Worm (Caenorhabditis elegans) whole organism, L2 larva: ENCODE data around the gene cyp-13B2.
A peak's percentile ranks its signal among the peaks of the same experiment; 100 is the strongest.

Experiments
- C34F6.9 ChIP-seq: fragments of 150-350 bp; optimal IDR thresholded peaks from 2 replicates; lab custom pipeline; 2014; ENCODE audit warnings: missing biosample characterization, missing genetic modification characterization
- F13H6.1 ChIP-seq: sonication (generic microtip); optimal IDR thresholded peaks from 2 replicates; lab custom pipeline; 2016; ENCODE audit warnings: missing genetic modification characterization, missing compliant biosample characterization
- R02D3.7 ChIP-seq: fragments of 150-350 bp; optimal IDR thresholded peaks from 2 replicates; lab custom pipeline; 2014; ENCODE audit warnings: missing biosample characterization, missing genetic modification characterization
- ZK546.5 ChIP-seq: sonication (generic microtip); optimal IDR thresholded peaks from 2 replicates; lab custom pipeline; 2017; ENCODE audit warnings: missing biosample characterization, missing genetic modification characterization
- alr-1 ChIP-seq: fragments of 150-350 bp; optimal IDR thresholded peaks from 2 replicates; lab custom pipeline; 2014; ENCODE audit warnings: missing biosample characterization, missing genetic modification characterization
- aly-2 ChIP-seq: fragments of 150-350 bp; optimal IDR thresholded peaks from 2 replicates; lab custom pipeline; 2014; ENCODE audit warnings: missing biosample characterization, missing genetic modification characterization
- blmp-1 ChIP-seq: sonication (generic microtip); optimal IDR thresholded peaks from 2 replicates; lab custom pipeline; 2017; ENCODE audit warnings: missing genetic modification characterization, mild to moderate bottlenecking, missing compliant biosample characterization, antibody characterized with exemption, moderate library complexity; ENCODE audit not compliant: insufficient read depth
- ceh-16 ChIP-seq: fragments of 150-350 bp; optimal IDR thresholded peaks from 2 replicates; lab custom pipeline; 2014; ENCODE audit warnings: missing biosample characterization, missing genetic modification characterization
- crh-2 ChIP-seq: sonication (generic microtip); optimal IDR thresholded peaks from 2 replicates; lab custom pipeline; 2017; ENCODE audit warnings: missing biosample characterization, missing genetic modification characterization
- dmd-4 ChIP-seq: sonication (generic microtip); optimal IDR thresholded peaks from 2 replicates; lab custom pipeline; 2017; ENCODE audit warnings: missing biosample characterization, missing genetic modification characterization
- egl-27 ChIP-seq: sonication (generic microtip); optimal IDR thresholded peaks from 3 replicates; lab custom pipeline; 2017; ENCODE audit warnings: missing biosample characterization, missing genetic modification reagents, missing genetic modification characterization
- elt-3 ChIP-seq: sonication (generic microtip); optimal IDR thresholded peaks from 2 replicates; lab custom pipeline; 2017; ENCODE audit warnings: missing biosample characterization, missing genetic modification characterization
- fos-1 ChIP-seq: fragments of 150-350 bp; optimal IDR thresholded peaks from 2 replicates; lab custom pipeline; 2014; ENCODE audit warnings: missing biosample characterization, missing genetic modification characterization
- gmeb-1 ChIP-seq: fragments of 150-350 bp; optimal IDR thresholded peaks from 2 replicates; lab custom pipeline; 2014; ENCODE audit warnings: missing biosample characterization, missing genetic modification characterization
- lin-13 ChIP-seq: fragments of 150-350 bp; optimal IDR thresholded peaks from 2 replicates; lab custom pipeline; 2014; ENCODE audit warnings: missing biosample characterization, missing genetic modification reagents, missing genetic modification characterization
- lin-39 ChIP-seq: fragments of 150-350 bp; optimal IDR thresholded peaks from 2 replicates; lab custom pipeline; 2014; ENCODE audit warnings: missing biosample characterization, missing genetic modification reagents, missing genetic modification characterization
- lsy-2 ChIP-seq, 2 experiments: fragments of 150-350 bp in 1 of 2; sonication (generic microtip) in 1 of 2; optimal IDR thresholded peaks; 2 replicates each; lab custom pipeline; 2014 to 2017; ENCODE audit warnings: missing biosample characterization in 2 of 2, missing genetic modification characterization in 2 of 2
- mab-5 ChIP-seq: fragments of 150-350 bp; optimal IDR thresholded peaks from 2 replicates; lab custom pipeline; 2014; ENCODE audit warnings: missing biosample characterization, missing genetic modification characterization
- mbf-1 ChIP-seq: sonication (generic microtip); optimal IDR thresholded peaks from 2 replicates; lab custom pipeline; 2017; ENCODE audit warnings: missing biosample characterization, missing genetic modification characterization
- nhr-11 ChIP-seq: fragments of 150-350 bp; optimal IDR thresholded peaks from 2 replicates; lab custom pipeline; 2014; ENCODE audit warnings: missing biosample characterization, missing genetic modification characterization
- nhr-12 ChIP-seq: fragments of 150-350 bp; optimal IDR thresholded peaks from 2 replicates; lab custom pipeline; 2014; ENCODE audit warnings: missing biosample characterization, missing genetic modification characterization
- nhr-129 ChIP-seq: fragments of 150-350 bp; optimal IDR thresholded peaks from 2 replicates; lab custom pipeline; 2014; ENCODE audit warnings: missing biosample characterization, missing genetic modification characterization
- nhr-21 ChIP-seq: fragments of 150-350 bp; optimal IDR thresholded peaks from 2 replicates; lab custom pipeline; 2014; ENCODE audit warnings: missing biosample characterization, missing genetic modification characterization
- nhr-23 ChIP-seq: fragments of 150-350 bp; optimal IDR thresholded peaks from 2 replicates; lab custom pipeline; 2014; ENCODE audit warnings: missing biosample characterization, missing genetic modification reagents, missing genetic modification characterization
- nhr-237 ChIP-seq: fragments of 150-350 bp; optimal IDR thresholded peaks from 2 replicates; lab custom pipeline; 2014; ENCODE audit warnings: missing biosample characterization, missing genetic modification characterization
- nhr-25 ChIP-seq: fragments of 150-350 bp; sonication (generic microtip); optimal IDR thresholded peaks from 3 replicates; lab custom pipeline; 2014; ENCODE audit warnings: missing biosample characterization, missing genetic modification characterization
- nhr-6 ChIP-seq: fragments of 150-350 bp; optimal IDR thresholded peaks from 2 replicates; lab custom pipeline; 2014; ENCODE audit warnings: missing biosample characterization, missing genetic modification characterization
- peb-1 ChIP-seq: fragments of 150-350 bp; optimal IDR thresholded peaks from 2 replicates; lab custom pipeline; 2014; ENCODE audit warnings: missing biosample characterization, missing genetic modification characterization
- sma-3 ChIP-seq: sonication (generic microtip); optimal IDR thresholded peaks from 2 replicates; lab custom pipeline; 2016; ENCODE audit warnings: missing genetic modification reagents, missing genetic modification characterization, missing compliant biosample characterization
- sma-9 ChIP-seq, 2 experiments: fragments of 150-350 bp in 1 of 2; sonication (generic microtip) in 1 of 2; optimal IDR thresholded peaks; 2 replicates each; lab custom pipeline; 2014 to 2016; ENCODE audit warnings: missing genetic modification characterization in 2 of 2, mild to moderate bottlenecking in 1 of 2, missing biosample characterization in 1 of 2, missing compliant biosample characterization in 1 of 2, missing genetic modification reagents in 1 of 2, moderate library complexity in 1 of 2
- snpc-4 ChIP-seq: fragments of 150-350 bp; optimal IDR thresholded peaks from 2 replicates; lab custom pipeline; 2014; ENCODE audit warnings: missing biosample characterization, missing genetic modification characterization
- unc-39 ChIP-seq: fragments of 150-350 bp; optimal IDR thresholded peaks from 2 replicates; lab custom pipeline; 2014; ENCODE audit warnings: missing biosample characterization, missing genetic modification characterization
- unc-55 ChIP-seq: fragments of 150-350 bp; sonication (generic microtip); optimal IDR thresholded peaks from 3 replicates; lab custom pipeline; 2014; ENCODE audit warnings: missing biosample characterization, missing genetic modification reagents, missing genetic modification characterization
- zag-1 ChIP-seq: fragments of 150-350 bp; optimal IDR thresholded peaks from 2 replicates; lab custom pipeline; 2014; ENCODE audit warnings: missing biosample characterization, missing genetic modification characterization
- ztf-1 ChIP-seq: fragments of 200-800 bp; sonication (Bioruptor generic); conservative IDR thresholded peaks from 2 replicates; pipeline ENCODE4 v1.3.6; 2022; ENCODE audit warnings: missing genetic modification characterization, missing compliant biosample characterization
- ztf-11 ChIP-seq: sonication (generic microtip); optimal IDR thresholded peaks from 2 replicates; lab custom pipeline; 2017; ENCODE audit warnings: missing biosample characterization, missing genetic modification characterization
- ztf-4 ChIP-seq: fragments of 150-350 bp; optimal IDR thresholded peaks from 2 replicates; lab custom pipeline; 2014; ENCODE audit warnings: missing biosample characterization, missing genetic modification characterization

Gene cyp-13B2

DNA sequence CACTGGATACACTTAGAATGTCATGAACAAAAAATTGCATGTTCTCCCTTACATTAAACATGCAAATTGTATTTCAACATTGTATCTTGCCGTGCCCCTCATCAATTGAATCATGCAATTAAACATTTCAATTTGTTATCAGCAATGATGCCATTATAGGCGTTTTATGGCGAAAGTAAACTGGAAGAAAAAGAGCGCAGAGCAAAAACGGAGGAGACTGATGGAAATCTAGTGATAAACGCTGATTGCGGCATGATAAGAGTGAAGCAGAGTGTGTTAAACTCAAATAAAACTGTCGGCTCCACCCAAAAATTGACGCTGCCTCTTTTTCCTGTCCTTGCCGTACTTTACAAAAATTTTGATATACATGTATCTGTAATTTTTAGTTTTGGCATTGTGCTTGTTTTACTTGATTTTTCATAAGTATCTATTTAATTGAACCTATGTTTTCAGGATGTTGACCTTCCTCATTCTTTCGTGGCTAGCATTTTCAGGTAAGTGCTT is 10.8 kb upstream of the cyp-13B2 start, which contains the start of gene K06G5.1 (continued):
- TF ChIP-seq zag-1 (tag; lab: Kevin White, UChicago) (no peak), mbf-1 (no peak), R02D3.7 (no peak), elt-3 (tag; lab: Kevin White, UChicago) (no peak), blmp-1 (no peak), sma-9 (GFP tag; optimal IDR thresholded peaks at IDR 0.05; lab: Kevin White, UChicago) (peak; percentile 60), sma-9 (tag; optimal IDR thresholded peaks at IDR 0.05; lab: Kevin White, UChicago) (no peak), unc-55 (GFP tag; lab: Kevin White, UChicago) (no peak), lin-13 (GFP tag; lab: Kevin White, UChicago) (no peak), mab-5 (tag; lab: Kevin White, UChicago) (no peak), nhr-12 (tag; lab: Kevin White, UChicago) (no peak)

DNA sequence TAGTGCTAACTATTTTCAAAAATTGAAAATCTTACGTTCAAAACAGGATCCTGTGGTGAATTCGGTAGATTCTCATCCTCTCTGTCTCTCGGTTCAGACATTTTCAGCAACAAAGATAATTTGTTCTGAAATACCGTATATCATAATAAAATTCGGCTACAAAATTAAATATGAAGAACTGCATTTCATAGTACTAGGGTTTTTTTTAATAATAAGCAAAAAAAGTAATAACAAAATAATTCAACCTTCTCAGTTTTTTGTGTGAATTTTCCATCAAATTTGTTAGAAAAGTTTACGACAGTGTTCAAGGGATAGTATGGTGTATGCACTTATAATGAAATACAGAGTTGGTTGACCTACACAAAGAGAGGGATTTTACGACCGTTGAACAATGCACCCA is 2.2 kb upstream of the cyp-13B2 start, which contains the start of gene K06G5.3:
K06G5.3 (minus strand) TSS at position 101 of the 400 bp plus-strand sequence.
- TF ChIP-seq nhr-23 (tag; lab: Kevin White, UChicago), result no peak
- TF ChIP-seq lsy-2 (tag; optimal IDR thresholded peaks at IDR 0.05; lab: Kevin White, UChicago), result no peak
- TF ChIP-seq, all 48 proteins: peak for 0

DNA sequence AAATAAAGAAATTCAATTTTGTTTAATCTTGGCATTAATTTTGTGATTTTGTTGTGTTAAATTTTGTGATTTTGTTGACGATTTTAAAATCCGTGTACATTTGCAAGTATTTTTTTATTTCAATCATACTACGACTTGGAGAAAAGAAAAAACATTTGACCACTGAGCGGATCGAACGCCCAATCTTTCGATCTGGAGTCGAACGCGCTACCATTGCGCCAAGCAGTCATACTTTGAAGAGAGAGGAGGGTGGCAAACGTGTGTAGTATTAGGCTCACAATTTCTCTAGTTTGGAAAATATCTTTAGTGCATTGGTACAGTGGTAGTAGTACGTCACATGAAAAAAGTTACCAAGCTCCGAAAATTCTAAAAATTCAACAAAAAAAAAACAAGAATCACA is 3.4 kb downstream of the cyp-13B2 start:
- TF ChIP-seq gmeb-1 (tag; lab: Kevin White, UChicago) (no peak), snpc-4 (tag; lab: Kevin White, UChicago) (no peak), sma-9 (GFP tag; optimal IDR thresholded peaks at IDR 0.05; lab: Kevin White, UChicago) (peak; percentile 38), sma-9 (tag; optimal IDR thresholded peaks at IDR 0.05; lab: Kevin White, UChicago) (no peak), nhr-21 (tag; lab: Kevin White, UChicago) (peak; percentile 20), peb-1 (tag; lab: Kevin White, UChicago) (no peak), lin-13 (GFP tag; lab: Kevin White, UChicago) (no peak), nhr-6 (tag; lab: Kevin White, UChicago) (no peak), C34F6.9 (no peak), nhr-11 (tag; lab: Kevin White, UChicago) (no peak), alr-1 (tag; lab: Kevin White, UChicago) (no peak), nhr-129 (tag; lab: Kevin White, UChicago) (peak; percentile 21), lsy-2 (tag; optimal IDR thresholded peaks at IDR 0.05; lab: Kevin White, UChicago) (no peak), aly-2 (no peak), lin-39 (tag; lab: Kevin White, UChicago) (no peak), blmp-1 (no peak), crh-2 (tag; lab: Kevin White, UChicago) (peak; percentile 15), ztf-4 (no peak), F13H6.1 (no peak), unc-39 (tag; lab: Kevin White, UChicago) (no peak), ceh-16 (no peak), sma-3 (GFP tag; lab: Kevin White, UChicago) (peak; percentile 8), dmd-4 (tag; lab: Kevin White, UChicago) (no peak), ZK546.5 (no peak), egl-27 (tag; lab: Kevin White, UChicago) (peak; percentile 2), fos-1 (tag; lab: Kevin White, UChicago) (no peak)
- TF ChIP-seq, all 48 proteins: peak for 6

DNA sequence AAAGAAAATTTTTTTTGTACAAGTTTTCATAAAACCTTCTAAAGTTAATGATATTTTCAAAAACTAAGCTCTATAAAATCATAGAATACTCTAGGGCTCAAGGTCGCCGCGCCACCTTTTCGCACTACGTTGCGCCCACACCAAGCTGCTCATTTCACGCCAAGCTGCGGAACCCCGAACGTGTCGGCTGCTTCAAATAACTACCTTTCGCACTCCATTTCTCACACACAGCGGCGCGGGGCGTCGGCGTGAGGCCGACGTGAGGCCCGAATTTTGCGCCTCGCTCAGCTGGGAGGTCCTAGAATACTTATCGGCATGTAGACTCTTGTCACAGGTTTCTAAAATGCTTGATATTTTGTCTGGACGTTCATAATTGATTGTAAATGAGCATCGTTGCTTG is 6.6 kb downstream of the cyp-13B2 start:
- TF ChIP-seq ztf-4 (no peak), alr-1 (tag; lab: Kevin White, UChicago) (no peak), ztf-1 (no peak), nhr-237 (tag; lab: Kevin White, UChicago) (no peak), nhr-25 (tag; lab: Kevin White, UChicago) (no peak), F13H6.1 (no peak), unc-55 (GFP tag; lab: Kevin White, UChicago) (no peak), crh-2 (tag; lab: Kevin White, UChicago) (no peak)
- TF ChIP-seq, all 48 proteins: peak for 0

DNA sequence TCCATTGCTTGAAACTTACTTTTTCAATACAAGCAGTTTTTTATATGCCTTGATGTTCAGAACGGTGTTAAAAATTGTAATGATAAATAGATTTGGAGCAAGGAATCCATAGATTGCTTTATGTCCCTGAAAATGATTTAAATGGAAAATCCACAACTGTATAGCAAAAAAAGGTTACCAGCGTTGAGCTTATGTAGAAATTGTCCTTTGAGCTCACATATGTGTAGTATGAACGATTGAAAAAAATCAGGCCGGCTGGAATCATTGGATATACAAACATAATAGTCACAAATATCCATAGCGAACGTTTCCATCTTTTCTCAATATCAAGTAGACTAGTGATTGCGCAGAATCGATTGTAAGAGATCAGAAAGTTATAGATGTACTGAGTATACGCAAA is 9.0 kb downstream of the cyp-13B2 start, which contains the start of gene srg-36:
srg-36 (minus strand) TSS at position 101 of the 400 bp plus-strand sequence.
- TF ChIP-seq ztf-11 (tag; lab: Kevin White, UChicago), result no peak
- no peak for TF ChIP-seq dmd-4 (tag; lab: Kevin White, UChicago)
